Fruit fly (Drosophila melanogaster) whole organism, embryonic: Measurements from ENCODE around the gene HemK2.
A peak's percentile ranks its signal among the peaks of the same experiment; 100 is the strongest.

Source experiments
- Abd-B ChIP-seq: fragments of 200-800 bp; sonication (Bioruptor generic); optimal IDR thresholded peaks from 2 replicates; lab custom pipeline; 2018; ENCODE audit warnings: missing biosample characterization, mild to moderate bottlenecking, missing genetic modification characterization, moderate library complexity
- Atf3 ChIP-seq: fragments of 200-800 bp; sonication (Bioruptor generic); optimal IDR thresholded peaks from 3 replicates; lab custom pipeline; 2016; ENCODE audit warnings: missing biosample characterization, missing genetic modification characterization
- Blimp-1 ChIP-seq: fragments of 200-800 bp; sonication (Bioruptor generic); optimal IDR thresholded peaks from 3 replicates; lab custom pipeline; 2018; ENCODE audit warnings: missing biosample characterization, missing genetic modification characterization, mild to moderate bottlenecking, moderate library complexity, missing genetic modification reagents
- CG11696 ChIP-seq: fragments of 200-800 bp; sonication (Bioruptor generic); IDR thresholded peaks from 2 replicates; pipeline ENCODE4 v1.3.6; 2022; ENCODE audit warnings: missing biosample characterization, missing genetic modification characterization
- CG12219 ChIP-seq: fragments of 200-800 bp; sonication (Bioruptor generic); optimal IDR thresholded peaks from 3 replicates; lab custom pipeline; 2018; ENCODE audit warnings: missing biosample characterization, mild to moderate bottlenecking, missing genetic modification characterization
- CG15011 ChIP-seq: fragments of 200-800 bp; sonication (Bioruptor generic); optimal IDR thresholded peaks from 3 replicates; lab custom pipeline; 2018; ENCODE audit warnings: missing biosample characterization, mild to moderate bottlenecking, missing genetic modification characterization
- CG15073 ChIP-seq: fragments of 200-800 bp; sonication (Bioruptor generic); optimal IDR thresholded peaks from 2 replicates; lab custom pipeline; 2016; ENCODE audit warnings: missing biosample characterization, missing genetic modification characterization
- CG17328 ChIP-seq: fragments of 200-800 bp; sonication (Bioruptor generic); IDR thresholded peaks from 2 replicates; pipeline ENCODE4 v1.3.6; 2022; ENCODE audit warnings: missing biosample characterization, missing genetic modification characterization
- CG17612 ChIP-seq: fragments of 200-800 bp; sonication (Bioruptor generic); IDR thresholded peaks from 2 replicates; pipeline ENCODE4 v1.3.6; 2022; ENCODE audit warnings: missing biosample characterization, missing genetic modification characterization
- CG2116 ChIP-seq: fragments of 200-800 bp; sonication (Bioruptor generic); optimal IDR thresholded peaks from 3 replicates; lab custom pipeline; 2018; ENCODE audit warnings: missing biosample characterization, mild to moderate bottlenecking, missing genetic modification characterization
- CG31365 ChIP-seq: fragments of 200-800 bp; sonication (Bioruptor generic); optimal IDR thresholded peaks from 2 replicates; lab custom pipeline; 2018; ENCODE audit warnings: missing biosample characterization, mild to moderate bottlenecking, missing genetic modification characterization
- CG31388 ChIP-seq: fragments of 200-800 bp; sonication (Bioruptor generic); optimal IDR thresholded peaks from 2 replicates; lab custom pipeline; 2016; ENCODE audit warnings: missing biosample characterization, missing genetic modification characterization
- CG31441 ChIP-seq: fragments of 200-800 bp; sonication (Bioruptor generic); IDR thresholded peaks from 2 replicates; pipeline ENCODE4 v1.3.6; 2022; ENCODE audit warnings: missing biosample characterization, missing genetic modification characterization
- CG3838 ChIP-seq: fragments of 200-800 bp; sonication (Bioruptor generic); optimal IDR thresholded peaks from 3 replicates; lab custom pipeline; 2016; ENCODE audit warnings: missing biosample characterization, missing genetic modification characterization
- CG4707 ChIP-seq: fragments of 200-800 bp; sonication (Bioruptor generic); optimal IDR thresholded peaks from 2 replicates; lab custom pipeline; 2018; ENCODE audit warnings: missing biosample characterization, mild to moderate bottlenecking, missing genetic modification characterization, moderate library complexity
- CG4854 ChIP-seq: fragments of 200-800 bp; sonication (Bioruptor generic); optimal IDR thresholded peaks from 2 replicates; lab custom pipeline; 2016; ENCODE audit warnings: missing biosample characterization, missing genetic modification characterization, inconsistent platforms
- CG5180 ChIP-seq: fragments of 200-800 bp; sonication (Bioruptor generic); optimal IDR thresholded peaks from 3 replicates; lab custom pipeline; 2017; ENCODE audit warnings: missing biosample characterization, missing genetic modification characterization, mild to moderate bottlenecking, moderate library complexity, missing genetic modification reagents
- CG5245 ChIP-seq: fragments of 200-800 bp; sonication (Bioruptor generic); optimal IDR thresholded peaks from 3 replicates; lab custom pipeline; 2016; ENCODE audit warnings: missing biosample characterization, missing genetic modification characterization
- CG6765 ChIP-seq: fragments of 200-800 bp; sonication (Bioruptor generic); optimal IDR thresholded peaks from 3 replicates; lab custom pipeline; 2017; ENCODE audit warnings: missing biosample characterization, mild to moderate bottlenecking, missing genetic modification characterization
- CG7786 ChIP-seq: fragments of 200-800 bp; sonication (Bioruptor generic); optimal IDR thresholded peaks from 2 replicates; lab custom pipeline; 2016; ENCODE audit warnings: missing biosample characterization, missing genetic modification characterization
- CG7839 ChIP-seq: fragments of 200-800 bp; sonication (Bioruptor generic); optimal IDR thresholded peaks from 3 replicates; lab custom pipeline; 2018; ENCODE audit warnings: missing biosample characterization, mild to moderate bottlenecking, missing genetic modification characterization, moderate library complexity
- CG7987 ChIP-seq: fragments of 200-800 bp; sonication (Bioruptor generic); optimal IDR thresholded peaks from 2 replicates; lab custom pipeline; 2018; ENCODE audit warnings: missing biosample characterization, mild to moderate bottlenecking, missing genetic modification characterization, moderate library complexity
- CG8924 ChIP-seq: fragments of 200-800 bp; optimal IDR thresholded peaks from 3 replicates; lab custom pipeline; 2019; ENCODE audit warnings: missing biosample characterization, mild to moderate bottlenecking, missing genetic modification characterization, moderate library complexity
- CG9215 ChIP-seq: fragments of 200-800 bp; sonication (Bioruptor generic); IDR thresholded peaks from 2 replicates; pipeline ENCODE4 v1.3.6; 2022; ENCODE audit warnings: missing biosample characterization, missing genetic modification characterization
- CG9932 ChIP-seq: fragments of 200-800 bp; sonication (Bioruptor generic); IDR thresholded peaks from 2 replicates; pipeline ENCODE4 v1.3.6; 2022; ENCODE audit warnings: missing biosample characterization, missing genetic modification characterization
- Dek ChIP-seq: fragments of 200-800 bp; sonication (Bioruptor generic); optimal IDR thresholded peaks from 3 replicates; lab custom pipeline; 2019; ENCODE audit warnings: missing biosample characterization, mild to moderate bottlenecking, missing genetic modification characterization, moderate library complexity
- Doc2 ChIP-seq: fragments of 200-800 bp; sonication (Bioruptor generic); IDR thresholded peaks from 2 replicates; pipeline ENCODE4 v1.3.6; 2022; ENCODE audit warnings: missing biosample characterization, missing genetic modification characterization
- H2.0 ChIP-seq: fragments of 200-800 bp; sonication (Bioruptor generic); IDR thresholded peaks from 2 replicates; pipeline ENCODE4 v1.3.6; 2022; ENCODE audit warnings: missing biosample characterization, missing genetic modification characterization
- Hr39 ChIP-seq: fragments of >200 bp; optimal IDR thresholded peaks from 2 replicates; lab custom pipeline; 2017
- NC2α ChIP-seq: fragments of 200-800 bp; sonication (Bioruptor generic); optimal IDR thresholded peaks from 2 replicates; lab custom pipeline; 2016; ENCODE audit warnings: missing biosample characterization, missing genetic modification characterization
- Nf-YA ChIP-seq: fragments of 200-800 bp; sonication (Bioruptor generic); IDR thresholded peaks from 2 replicates; pipeline ENCODE4 v1.3.6; 2022; ENCODE audit warnings: missing biosample characterization, missing genetic modification characterization
- Ptx1 ChIP-seq: fragments of 200-800 bp; sonication (Bioruptor generic); IDR thresholded peaks from 2 replicates; pipeline ENCODE4 v1.3.6; 2022; ENCODE audit warnings: missing biosample characterization, missing genetic modification characterization
- Ravus ChIP-seq: fragments of 200-800 bp; sonication (Bioruptor generic); IDR thresholded peaks from 2 replicates; pipeline ENCODE4 v1.3.6; 2022; ENCODE audit warnings: missing biosample characterization, missing genetic modification characterization
- ato ChIP-seq: fragments of 200-800 bp; sonication (Bioruptor generic); IDR thresholded peaks from 2 replicates; pipeline ENCODE4 v1.3.6; 2022; ENCODE audit warnings: missing biosample characterization, missing genetic modification characterization; ENCODE audit not compliant: partially characterized antibody
- bcd ChIP-seq: fragments of 200-800 bp; sonication (Bioruptor generic); optimal IDR thresholded peaks from 2 replicates; lab custom pipeline; 2017; ENCODE audit warnings: missing biosample characterization, mild to moderate bottlenecking, missing genetic modification characterization
- bowl ChIP-seq: fragments of 200-800 bp; sonication (Bioruptor generic); IDR thresholded peaks from 2 replicates; pipeline ENCODE4 v1.3.6; 2022; ENCODE audit warnings: missing biosample characterization, missing genetic modification characterization
- gce ChIP-seq: fragments of 200-800 bp; sonication (Bioruptor generic); IDR thresholded peaks from 3 replicates; pipeline ENCODE4 v1.3.6; 2022; ENCODE audit warnings: missing biosample characterization, missing genetic modification characterization
- hbn ChIP-seq: fragments of 200-800 bp; sonication (Bioruptor generic); IDR thresholded peaks from 2 replicates; pipeline ENCODE4 v1.3.6; 2022; ENCODE audit warnings: missing biosample characterization, missing genetic modification characterization; ENCODE audit not compliant: partially characterized antibody
- ind ChIP-seq: fragments of 200-800 bp; sonication (Bioruptor generic); optimal IDR thresholded peaks from 3 replicates; lab custom pipeline; 2016; ENCODE audit warnings: missing biosample characterization, missing genetic modification characterization
- lbe ChIP-seq: fragments of 200-800 bp; sonication (Bioruptor generic); optimal IDR thresholded peaks from 2 replicates; lab custom pipeline; 2016; ENCODE audit warnings: missing biosample characterization, mild to moderate bottlenecking, missing genetic modification characterization
- lilli ChIP-seq: fragments of 200-800 bp; sonication (Bioruptor generic); optimal IDR thresholded peaks from 3 replicates; lab custom pipeline; 2016; ENCODE audit warnings: missing biosample characterization, missing genetic modification characterization
- luna ChIP-seq: fragments of 200-800 bp; sonication (Bioruptor generic); optimal IDR thresholded peaks from 2 replicates; lab custom pipeline; 2016; ENCODE audit warnings: missing biosample characterization, missing genetic modification characterization
- mld ChIP-seq: fragments of 200-800 bp; sonication (Bioruptor generic); IDR thresholded peaks from 3 replicates; pipeline ENCODE4 v1.3.6; 2022; ENCODE audit warnings: missing biosample characterization, missing genetic modification characterization; ENCODE audit not compliant: partially characterized antibody
- pnt ChIP-seq: fragments of 200-800 bp; sonication (Bioruptor generic); optimal IDR thresholded peaks from 3 replicates; lab custom pipeline; 2016; ENCODE audit warnings: missing biosample characterization, missing genetic modification characterization
- pros ChIP-seq: fragments of 200-800 bp; sonication (Bioruptor generic); optimal IDR thresholded peaks from 3 replicates; lab custom pipeline; 2019; ENCODE audit warnings: missing biosample characterization, mild to moderate bottlenecking, missing genetic modification characterization, moderate library complexity
- salm ChIP-seq: fragments of 200-800 bp; sonication (Bioruptor generic); optimal IDR thresholded peaks from 2 replicates; lab custom pipeline; 2018; ENCODE audit warnings: missing biosample characterization, mild to moderate bottlenecking, missing genetic modification characterization
- scrt ChIP-seq: fragments of 200-800 bp; sonication (Bioruptor generic); optimal IDR thresholded peaks from 2 replicates; lab custom pipeline; 2018; ENCODE audit warnings: missing biosample characterization, mild to moderate bottlenecking, missing genetic modification characterization, moderate library complexity
- sens-2 ChIP-seq: fragments of 200-800 bp; sonication (Bioruptor generic); IDR thresholded peaks from 2 replicates; pipeline ENCODE4 v1.3.6; 2022; ENCODE audit warnings: missing biosample characterization, missing genetic modification characterization
- tap ChIP-seq: fragments of 200-800 bp; optimal IDR thresholded peaks from 3 replicates; lab custom pipeline; 2019; ENCODE audit warnings: missing biosample characterization, mild to moderate bottlenecking, missing genetic modification characterization, moderate library complexity
- ttk ChIP-seq: fragments of 200-800 bp; sonication (Bioruptor generic); IDR thresholded peaks from 2 replicates; pipeline ENCODE4 v2.1.2; 2022; ENCODE audit warnings: missing biosample characterization, missing genetic modification characterization
- zen2 ChIP-seq: fragments of 200-800 bp; sonication (Bioruptor generic); IDR thresholded peaks from 3 replicates; pipeline ENCODE4 v1.3.6; 2022; ENCODE audit warnings: missing biosample characterization, missing genetic modification characterization; ENCODE audit not compliant: partially characterized antibody

Gene HemK2

dm6 chr2L:2759654-2760053 is at the start of gene HemK2, which contains the start of the genes Snapin and Tnpo-SR (continued):
- TF ChIP-seq CG4854, result peak; percentile 89
- TF ChIP-seq CG17612 (GFP tag; lab: Robert Waterston, UW), result peak; percentile 89
- peak; percentile 95 for TF ChIP-seq Abd-B (GFP tag; lab: Kevin White, UChicago)
- peak; percentile 84 for TF ChIP-seq Atf3 (GFP tag; lab: Kevin White, UChicago)
- TF ChIP-seq Ravus (GFP tag; lab: Robert Waterston, UW), result peak; percentile 81
- TF ChIP-seq H2.0 (GFP tag; lab: Robert Waterston, UW), result peak; percentile 93
- TF ChIP-seq ato (GFP tag; lab: Robert Waterston, UW), result peak; percentile 76
- peak; percentile 80 for TF ChIP-seq CG3838 (GFP tag; lab: Kevin White, UChicago)
- peak; percentile 87 for TF ChIP-seq mld (GFP tag; lab: Robert Waterston, UW)
- TF ChIP-seq Blimp-1, result peak; percentile 87
- TF ChIP-seq scrt (GFP tag; lab: Kevin White, UChicago), result peak; percentile 79
- TF ChIP-seq zen2 (GFP tag; lab: Robert Waterston, UW), result peak; percentile 85; the same call in 2 of the 3 replicates
- TF ChIP-seq gce (GFP tag; lab: Robert Waterston, UW), result peak; percentile 85; the same call in 1 of the 3 replicates
- TF ChIP-seq lbe, result peak; percentile 93
- TF ChIP-seq ind (GFP tag; lab: Kevin White, UChicago), result peak; percentile 91
- peak; percentile 94 for TF ChIP-seq CG31441 (GFP tag; lab: Robert Waterston, UW)
- peak; percentile 22 for TF ChIP-seq CG31365
- TF ChIP-seq pros (GFP tag; lab: Kevin White, UChicago), result peak; percentile 20
- TF ChIP-seq salm (tag; lab: Kevin White, UChicago), result peak; percentile 77
- peak; percentile 69 for TF ChIP-seq CG15011 (GFP tag; lab: Kevin White, UChicago)
- TF ChIP-seq CG5180 (GFP tag; lab: Kevin White, UChicago), result peak; percentile 56
- peak; percentile 81 for TF ChIP-seq sens-2 (GFP tag; lab: Robert Waterston, UW)
- peak; percentile 74 for TF ChIP-seq pnt (GFP tag; lab: Kevin White, UChicago)
- peak; percentile 86 for TF ChIP-seq tap
- TF ChIP-seq CG4707, result peak; percentile 23
- peak; percentile 96 for TF ChIP-seq Ptx1
- peak; percentile 83 for TF ChIP-seq CG5245
- peak; percentile 91 for TF ChIP-seq Dek (tag; lab: Kevin White, UChicago)
- TF ChIP-seq CG7786, result peak; percentile 82
- TF ChIP-seq CG2116 (GFP tag; lab: Kevin White, UChicago), result peak; percentile 92
- peak; percentile 74 for TF ChIP-seq CG31388 (GFP tag; lab: Kevin White, UChicago)
- peak; percentile 15; the same call in 1 of the 2 replicates for TF ChIP-seq bowl (GFP tag; lab: Robert Waterston, UW)
- peak; percentile 82 for TF ChIP-seq CG6765
- peak; percentile 70 for TF ChIP-seq CG7987 (GFP tag; lab: Kevin White, UChicago)
- peak; percentile 93 for TF ChIP-seq CG9215 (GFP tag; lab: Robert Waterston, UW)
- peak; percentile 97 for TF ChIP-seq CG9932 (GFP tag; lab: Robert Waterston, UW)
- TF ChIP-seq Hr39, result no peak
- peak; percentile 83 for TF ChIP-seq Nf-YA (GFP tag; lab: Robert Waterston, UW)
- peak; percentile 95 for TF ChIP-seq lilli
- TF ChIP-seq NC2α (GFP tag; lab: Kevin White, UChicago), result no peak
- TF ChIP-seq bcd (GFP tag; lab: Kevin White, UChicago), result peak; percentile 91
- peak; percentile 89 for TF ChIP-seq ttk (GFP tag; lab: Robert Waterston, UW)
- TF ChIP-seq CG12219 (GFP tag; lab: Kevin White, UChicago), result peak; percentile 68
- peak; percentile 97 for TF ChIP-seq hbn (GFP tag; lab: Robert Waterston, UW)
- peak; percentile 92 for TF ChIP-seq CG7839
- TF ChIP-seq CG11696 (GFP tag; lab: Robert Waterston, UW), result peak; percentile 65
- peak; percentile 34 for TF ChIP-seq CG15073 (GFP tag; lab: Kevin White, UChicago)
- no peak; the same call in 1 of the 2 replicates for TF ChIP-seq Doc2 (GFP tag; lab: Robert Waterston, UW)
- peak; percentile 91 for TF ChIP-seq CG17328 (GFP tag; lab: Robert Waterston, UW)
- peak; percentile 54 for TF ChIP-seq luna (GFP tag; lab: Kevin White, UChicago)
- peak; percentile 92 for TF ChIP-seq CG8924 (tag; lab: Kevin White, UChicago)
